Worm (Caenorhabditis elegans) whole organism, dauer: Measurements from ENCODE around the gene xbp-1.

Experiments
- unc-62 ChIP-seq: sonication (generic microtip); optimal IDR thresholded peaks from 2 replicates; lab custom pipeline; 2017; ENCODE audit warnings: missing biosample characterization, missing genetic modification reagents, missing genetic modification characterization

Gene xbp-1

ce11 chrIII:4181338-4181737 is 12.3 kb upstream of the xbp-1 start, which contains the start of gene C16C10.1:
C16C10.1 (minus strand) TSS chrIII:4181438.
- no peak for TF ChIP-seq unc-62 (GFP tag; lab: Kevin White, UChicago)

DNA sequence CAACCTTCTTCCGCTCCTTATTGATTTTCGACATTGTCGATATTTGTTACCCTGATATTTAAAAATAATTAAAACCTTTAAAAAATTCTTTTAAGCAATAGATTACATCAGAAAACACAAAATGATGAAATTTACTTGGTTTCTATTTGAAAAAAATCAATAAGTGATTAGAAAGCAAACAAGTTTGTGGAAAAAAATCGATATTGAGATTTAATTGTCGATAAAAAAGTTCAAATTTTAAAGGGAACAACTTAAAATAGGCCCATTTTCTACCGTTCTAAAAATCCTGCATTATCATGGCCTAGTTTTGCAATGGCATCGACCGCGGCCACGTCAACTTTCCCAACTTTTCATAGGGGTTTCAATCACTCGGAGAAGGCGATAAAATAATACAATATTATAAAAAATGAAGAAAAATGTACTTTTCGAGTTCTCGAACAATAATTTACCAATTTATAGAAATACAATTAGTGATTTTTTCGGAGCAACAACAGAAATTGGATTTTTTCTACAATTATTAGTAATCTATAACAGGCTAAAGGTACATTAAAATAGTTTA is 6.8 kb upstream of the xbp-1 start, which contains the start of gene lars-1:
lars-1 (minus strand) TSS at position 51 of the 559 bp plus-strand sequence.
- no peak for TF ChIP-seq unc-62 (GFP tag; lab: Kevin White, UChicago)

- TF ChIP-seq unc-62 (GFP tag; lab: Kevin White, UChicago), result no peak
Observed at ce11 chrIII:4187845-4188244, 5.8 kb upstream of the xbp-1 start, which contains the start of gene R74.2. R74.2 (plus strand) TSS chrIII:4188160.

- TF ChIP-seq unc-62 (GFP tag; lab: Kevin White, UChicago), result no peak
Observed at ce11 chrIII:4189602-4190001, 4.0 kb upstream of the xbp-1 start.

- TF ChIP-seq unc-62 (GFP tag; lab: Kevin White, UChicago), result no peak
Observed at ce11 chrIII:4190241-4190640, 3.4 kb upstream of the xbp-1 start, which contains the start of gene spp-28. spp-28 (minus strand) TSS chrIII:4190341.

ce11 chrIII:4191091-4191638 is 2.4 kb upstream of the xbp-1 start, which contains the start of gene dnj-16:
dnj-16 (plus strand) TSS chrIII:4191141.
- no peak for TF ChIP-seq unc-62 (GFP tag; lab: Kevin White, UChicago)

- no peak for TF ChIP-seq unc-62 (GFP tag; lab: Kevin White, UChicago)
Observed at ce11 chrIII:4194349-4195110, 921 bp downstream of the xbp-1 start.

ce11 chrIII:4195306-4196008 is 1.8 kb downstream of the xbp-1 start:
- no peak for TF ChIP-seq unc-62 (GFP tag; lab: Kevin White, UChicago)

DNA sequence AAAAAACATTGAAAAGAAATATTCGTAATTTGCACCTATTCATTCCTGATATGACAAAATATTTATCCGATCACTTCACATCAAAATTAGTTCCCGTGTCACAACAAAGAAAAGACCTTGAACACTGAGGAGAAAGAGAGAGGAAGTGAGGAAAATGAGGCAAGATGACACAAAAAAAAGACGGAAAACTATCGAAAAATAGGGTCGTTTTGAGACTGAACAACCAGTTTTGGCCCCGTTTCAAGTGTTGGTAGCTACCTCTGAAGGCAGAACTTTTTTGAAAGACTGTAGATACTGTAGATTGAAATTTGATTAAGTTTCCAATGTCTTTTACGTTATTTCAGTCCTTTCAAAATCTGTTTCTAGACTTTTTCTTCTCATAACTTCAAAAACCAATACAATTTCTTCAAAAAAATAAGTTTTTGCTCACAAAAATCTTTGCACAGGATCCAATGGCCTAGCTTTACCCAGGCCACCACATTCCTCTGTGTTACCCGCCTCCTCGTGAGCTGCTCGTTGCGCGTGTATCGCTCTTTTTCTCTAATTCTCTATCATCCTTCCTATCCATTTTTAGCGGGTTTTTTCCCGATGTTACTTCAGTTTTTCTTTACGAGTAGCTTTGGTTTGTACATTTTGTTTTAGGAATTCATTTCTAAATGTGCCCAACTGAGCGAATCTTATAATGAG is 2.8 kb downstream of the xbp-1 start:
- TF ChIP-seq unc-62 (GFP tag; lab: Kevin White, UChicago), result no peak

- no peak for TF ChIP-seq unc-62 (GFP tag; lab: Kevin White, UChicago)
Observed at ce11 chrIII:4196988-4197384, 3.4 kb downstream of the xbp-1 start, which contains the start of gene asd-1. asd-1 (plus strand) TSS chrIII:4197285.

DNA sequence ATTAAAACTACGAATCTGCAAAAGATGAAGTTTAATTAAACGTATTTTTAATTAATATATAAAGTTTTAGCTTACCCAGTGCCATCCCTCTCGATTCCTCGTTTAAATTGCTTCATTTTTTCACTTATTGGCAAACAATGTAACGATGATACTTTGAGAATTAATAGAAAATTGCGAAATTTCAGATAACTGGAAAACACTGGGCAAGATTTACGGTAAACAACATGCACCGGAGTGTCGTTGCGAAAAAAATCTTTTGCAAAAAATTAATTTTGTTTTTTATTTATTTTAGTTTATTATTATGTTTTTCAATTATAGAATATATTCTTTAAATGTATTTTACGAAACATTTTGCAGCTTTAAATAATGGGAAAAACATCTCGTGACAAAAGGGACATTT is 10.5 kb downstream of the xbp-1 start, which contains the start of the genes pelo-1 and R74.7:
pelo-1 (minus strand) TSS at position 151 of the 400 bp plus-strand sequence.
R74.7 (plus strand) TSS at position 358 of the 400 bp plus-strand sequence.
- TF ChIP-seq unc-62 (GFP tag; lab: Kevin White, UChicago), result no peak

DNA sequence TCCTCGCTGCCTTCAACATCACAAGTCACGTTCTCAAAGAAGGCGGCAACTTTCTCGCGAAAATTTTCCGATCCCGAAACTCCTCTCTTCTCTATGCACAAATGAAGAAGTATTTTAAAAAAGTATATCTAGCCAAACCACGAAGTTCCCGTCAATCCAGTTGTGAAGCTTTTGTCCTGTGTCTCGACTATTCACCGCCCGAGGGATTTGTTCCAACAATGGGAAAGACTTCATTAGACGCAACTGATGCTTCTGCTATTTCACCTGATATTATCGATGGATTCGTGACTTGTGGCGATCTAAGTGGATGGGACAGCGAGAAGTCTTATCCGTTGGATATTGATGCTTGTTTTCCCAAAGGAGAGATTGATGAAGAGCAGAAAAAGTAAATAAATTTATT is 11.4 kb downstream of the xbp-1 start:
- TF ChIP-seq unc-62 (GFP tag; lab: Kevin White, UChicago), result no peak

DNA sequence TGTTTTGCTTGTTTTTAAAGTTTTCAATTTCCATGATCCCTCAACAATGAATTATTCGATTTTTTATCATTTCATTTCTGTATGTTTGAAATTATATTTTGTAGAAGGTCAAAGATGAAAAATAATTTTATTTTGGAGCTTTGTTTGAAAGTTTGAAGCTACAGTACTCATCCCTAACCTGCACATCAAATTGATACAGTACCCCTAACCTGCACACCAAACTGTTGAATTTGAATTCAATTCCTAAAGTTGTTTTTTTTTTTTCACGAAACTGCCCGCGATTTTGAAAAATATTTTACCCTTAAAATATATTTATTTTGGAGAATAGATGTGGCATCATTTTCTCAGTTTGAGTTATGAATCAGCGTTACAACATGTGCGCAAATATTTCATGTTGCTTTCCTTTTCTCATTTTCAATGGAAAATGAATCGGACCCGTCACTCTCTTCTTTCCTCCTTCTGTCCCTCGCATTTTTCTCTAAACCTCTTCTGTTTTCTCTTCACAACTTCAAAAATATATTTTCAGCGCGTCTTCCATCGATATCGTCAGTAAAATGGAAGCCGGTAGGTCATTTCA is 12.2 kb downstream of the xbp-1 start, which contains the start of gene R74.8:
R74.8 (plus strand) TSS at position 527 of the 577 bp plus-strand sequence.
- no peak for TF ChIP-seq unc-62 (GFP tag; lab: Kevin White, UChicago)

ce11 chrIII:4208210-4208609 is 14.6 kb downstream of the xbp-1 start:
- TF ChIP-seq unc-62 (GFP tag; lab: Kevin White, UChicago), result no peak
